Worm (Caenorhabditis elegans) whole organism, dauer: Measurements from ENCODE around the gene E02H9.1.

Experiments
- unc-62 ChIP-seq: sonication (generic microtip); optimal IDR thresholded peaks from 2 replicates; lab custom pipeline; 2017; ENCODE audit warnings: missing biosample characterization, missing genetic modification reagents, missing genetic modification characterization

The E02H9.1 gene

ce11 chrIII:2477303-2477702 lies 9.0 kb downstream of the E02H9.1 start:
- TF ChIP-seq unc-62 (GFP tag; lab: Kevin White, UChicago) = no peak

DNA sequence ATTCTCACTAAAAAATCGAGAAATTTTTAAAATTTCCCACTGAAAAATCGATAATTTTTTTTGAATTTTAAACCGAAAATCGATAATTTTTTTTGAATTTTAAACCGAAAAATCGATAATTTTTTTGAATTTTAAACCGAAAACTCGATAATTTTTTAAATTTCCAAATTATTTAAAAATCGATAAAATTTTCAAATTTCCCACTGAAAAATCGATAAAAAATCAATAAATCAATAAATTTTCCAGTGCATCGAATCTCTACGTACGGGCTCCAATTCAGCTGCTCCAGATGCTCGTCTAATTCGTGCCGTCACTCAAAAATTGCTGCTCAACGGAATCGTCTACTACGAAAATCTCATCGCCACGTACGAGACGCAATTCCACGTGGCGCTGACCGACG lies 10.3 kb downstream of the E02H9.1 start:
- no peak for TF ChIP-seq unc-62 (GFP tag; lab: Kevin White, UChicago)

DNA sequence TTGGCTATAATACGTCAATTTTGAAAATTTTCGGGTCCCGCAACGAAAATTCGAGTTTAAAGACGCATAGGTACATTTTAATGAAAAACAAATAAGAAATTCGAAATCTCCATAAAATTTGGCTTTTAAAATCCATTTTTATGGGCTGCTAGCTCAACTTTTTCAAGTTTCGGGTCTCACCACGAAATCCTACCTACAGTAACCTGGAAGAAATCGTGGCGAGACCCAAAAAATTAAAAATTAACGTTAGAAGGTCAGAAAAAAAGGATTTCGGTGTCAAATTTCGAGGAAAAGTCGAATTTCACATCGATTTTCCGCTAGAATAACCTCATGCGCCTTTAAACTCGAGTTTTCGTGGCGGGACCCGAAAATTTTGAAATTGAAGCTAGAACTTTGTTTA lies 13.9 kb downstream of the E02H9.1 start:
- TF ChIP-seq unc-62 (GFP tag; lab: Kevin White, UChicago) = no peak

DNA sequence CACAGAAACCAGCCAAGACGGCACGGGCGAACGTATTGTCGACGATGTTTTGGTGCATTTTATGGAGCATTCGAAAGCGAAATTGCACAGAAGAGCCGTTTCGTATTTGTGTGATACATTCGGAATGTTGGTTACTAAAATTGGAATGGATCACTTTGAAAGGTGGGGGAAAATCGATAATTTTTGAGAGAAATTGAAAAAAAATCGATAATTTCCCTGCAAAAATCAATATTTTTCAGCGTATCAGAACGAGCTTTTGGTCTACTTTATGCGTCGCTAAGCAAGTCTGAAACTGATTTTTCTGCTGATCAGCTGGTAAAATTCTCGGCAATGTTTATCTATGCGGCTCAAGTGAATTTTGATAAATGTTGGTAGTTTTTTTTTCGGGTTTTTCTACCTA lies 14.5 kb downstream of the E02H9.1 start:
- no peak for TF ChIP-seq unc-62 (GFP tag; lab: Kevin White, UChicago)

DNA sequence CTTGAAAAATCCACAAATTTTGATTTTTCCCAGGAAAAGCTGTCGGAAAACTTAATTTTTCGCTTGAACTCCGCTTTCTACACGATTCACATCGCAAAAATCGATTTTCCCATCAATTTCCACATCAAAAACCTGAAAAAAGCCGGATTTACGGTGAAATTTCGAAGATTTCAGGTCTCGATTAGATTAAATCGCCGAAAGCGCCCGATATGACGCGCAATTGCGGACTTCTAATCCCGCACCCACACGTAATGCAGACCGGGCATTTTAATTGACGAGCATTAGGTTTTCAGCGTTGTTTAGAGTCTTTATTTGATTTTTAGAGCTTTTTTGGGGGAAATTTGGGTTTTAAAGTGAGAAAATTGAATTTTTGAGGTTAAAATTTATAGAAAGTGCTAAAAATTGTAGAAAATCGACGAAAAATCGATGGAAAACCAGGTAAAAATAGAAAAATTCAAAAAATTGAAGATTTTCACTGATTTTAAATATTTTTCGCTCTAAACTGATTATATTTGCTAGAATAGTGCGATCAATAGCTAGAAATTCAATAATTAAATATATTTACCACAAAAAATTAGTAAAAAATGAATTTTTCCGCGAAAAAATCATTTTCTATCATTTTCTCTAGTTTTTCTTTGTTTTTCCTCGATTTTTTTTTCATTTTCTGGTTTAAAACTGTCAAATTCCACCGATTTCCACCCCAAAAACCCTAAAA lies 18.9 kb downstream of the E02H9.1 start, which contains the start of gene Y54F10AL.1:
TSS of gene Y54F10AL.1 (plus strand) at position 665 of the 715 bp plus-strand sequence.
- no peak for TF ChIP-seq unc-62 (GFP tag; lab: Kevin White, UChicago)

DNA sequence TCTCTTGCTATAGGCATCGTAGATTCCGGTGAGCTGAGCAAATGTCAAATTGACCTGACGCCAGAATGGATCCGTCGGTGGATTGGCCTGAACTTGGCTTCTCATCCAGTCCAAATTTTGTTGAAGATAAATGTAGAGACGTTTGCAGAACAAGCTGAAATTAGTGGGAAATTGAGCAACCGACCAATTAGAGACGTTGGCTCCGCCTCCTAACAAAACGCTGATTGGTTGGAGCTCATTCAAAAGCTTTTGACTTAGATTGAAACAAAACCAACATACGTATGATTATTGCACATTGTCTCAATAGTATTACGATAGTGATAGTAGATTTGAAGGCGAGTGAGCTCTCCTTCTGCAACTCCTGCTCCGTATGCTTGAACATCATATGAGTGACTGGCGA lies 38.2 kb downstream of the E02H9.1 start:
- no peak for TF ChIP-seq unc-62 (GFP tag; lab: Kevin White, UChicago)

- TF ChIP-seq unc-62 (GFP tag; lab: Kevin White, UChicago) = no peak
These were observed 39.7 kb downstream of the E02H9.1 start, which contains the start of gene Y54F10AM.8 for ce11 chrIII:2507938-2508337. Y54F10AM.8 (minus strand) TSS chrIII:2507972.

DNA sequence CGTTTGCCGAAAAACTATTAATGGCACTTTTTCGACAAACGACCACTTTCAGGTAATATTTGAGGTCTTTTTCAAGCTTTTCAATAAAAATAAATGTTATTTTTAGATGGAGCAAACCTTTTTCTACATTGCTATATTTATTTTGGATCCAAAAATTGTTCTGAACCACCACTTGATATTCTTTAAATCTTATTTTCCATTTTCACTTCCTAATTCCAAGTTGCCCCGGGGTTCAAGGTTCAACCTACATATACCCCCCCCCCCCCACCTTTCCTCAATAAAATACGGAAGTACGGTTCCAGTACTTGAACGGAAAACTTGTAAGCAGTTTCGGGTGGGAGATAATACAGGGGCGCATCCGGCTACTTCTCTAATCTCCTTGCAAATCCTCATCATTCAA lies 40.2 kb downstream of the E02H9.1 start, which contains the start of gene Y54F10AM.6:
TSS of gene Y54F10AM.6 (plus strand) at position 301 of the 400 bp plus-strand sequence.
- no peak for TF ChIP-seq unc-62 (GFP tag; lab: Kevin White, UChicago)

ce11 chrIII:2515461-2515860 lies 47.2 kb downstream of the E02H9.1 start:
- TF ChIP-seq unc-62 (GFP tag; lab: Kevin White, UChicago) = no peak
